Worm (Caenorhabditis elegans): ENCODE results near the gene lin-56.

Gene lin-56

DNA sequence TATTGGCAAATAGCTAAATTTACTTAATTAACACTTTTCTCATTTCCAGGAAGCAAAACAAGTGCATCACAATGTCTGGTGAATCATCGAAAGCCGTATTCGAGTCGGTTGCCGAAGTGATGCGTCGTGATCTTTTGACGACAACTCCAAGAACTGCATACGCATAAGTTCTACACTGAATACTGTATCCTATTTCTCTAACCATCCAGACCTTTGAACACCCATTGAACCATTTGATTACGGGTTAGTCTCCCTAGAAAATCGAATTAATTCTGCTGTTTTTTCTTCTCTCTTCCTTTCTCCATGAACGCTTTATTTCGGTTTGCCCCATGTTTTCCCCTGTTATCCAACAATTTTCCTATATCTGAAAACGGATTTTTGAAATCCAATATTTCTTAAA, at the start of gene lin-56:
lin-56 (plus strand) TSS at position 301 of the 400 bp plus-strand sequence.
- TF ChIP-seq F13C5.2 (tag; optimal IDR thresholded peaks at IDR 0.05) (no peak), ceh-13 (GFP tag; optimal IDR thresholded peaks at IDR 0.05) (no peak), sea-1 (GFP tag; conservative IDR thresholded peaks at IDR 0.05) (no peak), ceh-36 (tag; optimal IDR thresholded peaks at IDR 0.05) (no peak), tbx-37 (GFP tag; conservative IDR thresholded peaks at IDR 0.05) (no peak), B0310.2 (tag; optimal IDR thresholded peaks at IDR 0.05) (no peak), ets-7 (tag; optimal IDR thresholded peaks at IDR 0.05) (no peak), aly-1 (tag; optimal IDR thresholded peaks at IDR 0.05) (no peak), pes-1 (GFP tag; IDR thresholded peaks at IDR 0.05) (no peak), hnd-1 (tag; optimal IDR thresholded peaks at IDR 0.05) (no peak), scrt-1 (GFP tag; IDR thresholded peaks at IDR 0.05) (no peak), hmg-4 (GFP tag; optimal IDR thresholded peaks at IDR 0.05) (no peak), flt-1 (GFP tag; IDR thresholded peaks at IDR 0.05) (no peak), ama-1 (optimal IDR thresholded peaks at IDR 0.05) (no peak)

DNA sequence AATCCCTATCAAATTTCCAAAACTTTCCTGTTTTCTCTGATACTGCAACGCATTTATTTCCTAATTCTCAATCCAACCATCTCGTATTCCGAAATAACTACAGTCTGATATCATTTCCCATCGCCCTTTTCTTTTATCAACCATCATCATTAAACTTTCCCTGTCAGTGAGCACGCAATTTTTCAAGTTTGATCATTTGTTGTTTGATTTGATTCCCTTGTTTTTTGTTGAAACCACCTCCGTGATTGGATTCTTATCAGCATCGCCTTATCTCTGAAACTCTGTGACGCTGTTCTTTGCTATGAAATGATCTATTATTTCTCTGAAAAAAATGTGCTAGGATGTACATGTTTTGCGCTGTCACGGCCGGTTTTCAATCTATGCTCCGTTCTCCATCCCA, 46.8 kb upstream of the lin-56 start:
- TF ChIP-seq tbx-37 (GFP tag; conservative IDR thresholded peaks at IDR 0.05) (no peak), F13C5.2 (tag; optimal IDR thresholded peaks at IDR 0.05) (no peak), ceh-36 (tag; optimal IDR thresholded peaks at IDR 0.05) (no peak), ets-7 (tag; optimal IDR thresholded peaks at IDR 0.05) (no peak), flt-1 (GFP tag; IDR thresholded peaks at IDR 0.05) (no peak), tra-4 (tag; optimal IDR thresholded peaks at IDR 0.05) (no peak), B0310.2 (tag; optimal IDR thresholded peaks at IDR 0.05) (no peak), sea-1 (GFP tag; conservative IDR thresholded peaks at IDR 0.05) (no peak)

- TF ChIP-seq hmg-4 (GFP tag; optimal IDR thresholded peaks at IDR 0.05) (no peak), ama-1 (optimal IDR thresholded peaks at IDR 0.05) (no peak), hnd-1 (tag; optimal IDR thresholded peaks at IDR 0.05) (no peak), flt-1 (GFP tag; IDR thresholded peaks at IDR 0.05) (no peak), ceh-36 (tag; optimal IDR thresholded peaks at IDR 0.05) (no peak), ets-7 (tag; optimal IDR thresholded peaks at IDR 0.05) (no peak)
Measured at ce11 chrII:10410989-10411388, 38.8 kb upstream of the lin-56 start, which contains the start of gene E04D5.5. E04D5.5 (plus strand) TSS chrII:10411289.

DNA sequence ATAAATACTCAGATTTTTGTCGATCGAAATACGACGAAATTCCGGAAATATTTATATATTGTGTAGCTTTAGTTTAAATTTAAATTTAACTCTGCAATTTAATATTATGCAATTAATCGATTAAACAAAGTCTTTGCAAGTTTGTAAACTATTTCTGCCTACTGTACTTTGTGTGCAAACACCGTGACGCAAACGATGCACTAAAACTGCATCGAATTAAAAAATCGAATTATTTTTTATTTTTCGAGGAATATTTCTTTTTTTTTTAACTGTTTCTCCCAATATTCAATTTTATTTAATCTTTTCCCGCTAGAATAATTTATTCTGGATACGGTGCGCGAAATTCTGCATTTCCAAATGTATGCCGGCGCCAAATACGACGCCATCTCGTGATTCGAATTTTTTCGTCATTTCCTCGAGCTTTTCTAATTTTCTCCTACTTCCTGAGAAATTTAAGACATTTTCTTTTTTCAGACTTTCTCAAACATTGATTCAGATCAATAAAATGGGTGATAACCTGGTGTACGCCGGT, 33.4 kb upstream of the lin-56 start, which contains the start of gene eif-2A:
eif-2A (plus strand) TSS at position 469 of the 532 bp plus-strand sequence.
- TF ChIP-seq B0310.2 (tag; optimal IDR thresholded peaks at IDR 0.05) (no peak), hmbx-1 (tag; optimal IDR thresholded peaks at IDR 0.05) (no peak), ama-1 (optimal IDR thresholded peaks at IDR 0.05) (no peak), aly-1 (tag; optimal IDR thresholded peaks at IDR 0.05) (no peak), tbx-11 (GFP tag; IDR thresholded peaks at IDR 0.05) (no peak), tbx-37 (GFP tag; conservative IDR thresholded peaks at IDR 0.05) (no peak), hmg-4 (GFP tag; optimal IDR thresholded peaks at IDR 0.05) (no peak), tra-4 (tag; optimal IDR thresholded peaks at IDR 0.05) (no peak)

DNA sequence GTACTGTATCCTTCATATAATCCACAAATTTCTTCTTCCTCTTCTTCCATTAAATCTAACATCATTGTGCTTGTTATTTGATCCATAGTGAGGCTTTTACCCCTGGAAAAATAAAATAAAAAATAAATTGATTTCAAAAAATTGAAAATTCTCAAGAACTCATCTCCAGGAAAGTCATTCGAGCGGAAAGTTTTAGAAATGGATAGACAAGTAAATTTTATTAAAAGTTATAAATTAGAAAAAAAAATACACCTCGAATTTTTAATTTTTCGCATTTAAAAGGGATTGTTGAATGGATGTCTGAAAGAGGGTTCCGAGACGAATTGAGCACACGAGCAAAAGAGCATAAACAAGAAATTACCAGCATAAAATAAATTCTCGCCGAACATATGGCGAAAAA, 27.9 kb upstream of the lin-56 start, which contains the start of gene frpr-21:
frpr-21 (minus strand) TSS at position 101 of the 400 bp plus-strand sequence.
- TF ChIP-seq sea-1 (GFP tag; conservative IDR thresholded peaks at IDR 0.05): no peak
- no peak for TF ChIP-seq aly-1 (tag; optimal IDR thresholded peaks at IDR 0.05)
- TF ChIP-seq hnd-1 (tag; optimal IDR thresholded peaks at IDR 0.05): no peak

DNA sequence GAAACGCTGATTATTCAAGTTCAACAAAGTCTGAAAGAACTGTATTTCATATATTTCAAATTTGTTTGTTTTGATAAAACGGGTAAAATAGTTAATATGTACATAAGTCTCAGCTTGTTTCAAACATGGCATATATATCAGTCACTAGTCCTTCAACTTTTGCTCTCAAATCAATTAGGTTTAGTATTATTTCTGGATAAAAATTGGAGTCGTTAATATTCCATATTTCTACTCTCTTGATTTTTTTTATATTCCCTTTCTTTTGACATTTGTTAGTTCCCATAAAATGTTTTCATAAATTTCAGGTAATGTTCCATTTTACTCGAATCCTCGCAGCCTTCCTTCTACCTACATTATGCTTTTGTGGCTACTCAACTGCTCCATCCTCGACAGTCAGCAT, 14.0 kb upstream of the lin-56 start, which contains the start of gene cut-4:
cut-4 (plus strand) TSS at position 301 of the 400 bp plus-strand sequence.
- no peak for TF ChIP-seq tra-4 (tag; optimal IDR thresholded peaks at IDR 0.05)
- no peak for TF ChIP-seq scrt-1 (GFP tag; IDR thresholded peaks at IDR 0.05)
- no peak for TF ChIP-seq hnd-1 (tag; optimal IDR thresholded peaks at IDR 0.05)
- TF ChIP-seq tbx-11 (GFP tag; IDR thresholded peaks at IDR 0.05): no peak
- TF ChIP-seq B0310.2 (tag; optimal IDR thresholded peaks at IDR 0.05): no peak
- TF ChIP-seq pes-1 (GFP tag; IDR thresholded peaks at IDR 0.05): no peak

DNA sequence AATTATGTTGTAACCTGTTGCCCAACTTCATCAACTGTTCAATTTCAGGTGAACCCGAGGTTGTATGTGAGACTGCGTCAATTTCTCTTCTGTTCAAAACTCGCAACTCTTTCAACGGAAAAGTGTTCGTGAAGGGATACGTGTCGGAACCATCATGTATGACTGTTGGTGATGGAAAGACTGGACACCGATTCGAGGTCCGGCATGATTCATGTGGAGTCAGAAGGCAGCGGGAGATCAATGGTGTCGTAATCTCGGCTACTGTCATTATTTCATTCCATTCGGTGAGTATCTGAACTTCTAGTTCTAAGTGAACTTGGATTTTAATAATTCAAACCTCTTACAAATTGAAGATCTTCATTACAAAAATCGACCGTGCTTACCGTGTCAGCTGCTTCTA, 12.0 kb upstream of the lin-56 start:
- TF ChIP-seq ceh-13 (GFP tag; optimal IDR thresholded peaks at IDR 0.05): no peak
- TF ChIP-seq sea-1 (GFP tag; conservative IDR thresholded peaks at IDR 0.05): no peak
- TF ChIP-seq scrt-1 (GFP tag; IDR thresholded peaks at IDR 0.05): no peak
- TF ChIP-seq ets-7 (tag; optimal IDR thresholded peaks at IDR 0.05): no peak
- no peak for TF ChIP-seq pes-1 (GFP tag; IDR thresholded peaks at IDR 0.05)
- TF ChIP-seq ama-1 (optimal IDR thresholded peaks at IDR 0.05): no peak
- no peak for TF ChIP-seq tbx-37 (GFP tag; conservative IDR thresholded peaks at IDR 0.05)
- no peak for TF ChIP-seq tra-4 (tag; optimal IDR thresholded peaks at IDR 0.05)

ce11 chrII:10439976-10440375, 9.8 kb upstream of the lin-56 start, which contains the start of gene E04D5.4:
E04D5.4 (plus strand) TSS chrII:10440276.
- no peak for TF ChIP-seq tra-4 (tag; optimal IDR thresholded peaks at IDR 0.05)
- TF ChIP-seq hmg-4 (GFP tag; optimal IDR thresholded peaks at IDR 0.05): no peak
- no peak for TF ChIP-seq tbx-37 (GFP tag; conservative IDR thresholded peaks at IDR 0.05)
- TF ChIP-seq aly-1 (tag; optimal IDR thresholded peaks at IDR 0.05): no peak
- TF ChIP-seq ets-7 (tag; optimal IDR thresholded peaks at IDR 0.05): no peak
- TF ChIP-seq scrt-1 (GFP tag; IDR thresholded peaks at IDR 0.05): no peak
- TF ChIP-seq F13C5.2 (tag; optimal IDR thresholded peaks at IDR 0.05): no peak
- TF ChIP-seq flt-1 (GFP tag; IDR thresholded peaks at IDR 0.05): no peak
- no peak for TF ChIP-seq hmbx-1 (tag; optimal IDR thresholded peaks at IDR 0.05)
- TF ChIP-seq pes-1 (GFP tag; IDR thresholded peaks at IDR 0.05): no peak
- no peak for TF ChIP-seq hnd-1 (tag; optimal IDR thresholded peaks at IDR 0.05)

All from whole organism, early embryonic.